Fruit fly (Drosophila melanogaster) whole organism, embryonic: Measurements from ENCODE around the gene CG42514.

ENCODE experiments used
- Atf6 ChIP-seq: fragments of 200-800 bp; sonication (Bioruptor generic); IDR thresholded peaks from 2 replicates; pipeline ENCODE4 v1.3.6; 2022; ENCODE audit warnings: missing biosample characterization, missing genetic modification characterization
- Bdp1 ChIP-seq: fragments of 200-800 bp; sonication (Bioruptor generic); optimal IDR thresholded peaks from 3 replicates; lab custom pipeline; 2016; ENCODE audit warnings: missing biosample characterization, missing genetic modification characterization
- CG10267 ChIP-seq: fragments of 200-800 bp; sonication (Bioruptor generic); optimal IDR thresholded peaks from 2 replicates; lab custom pipeline; 2018; ENCODE audit warnings: missing biosample characterization, mild to moderate bottlenecking, missing genetic modification characterization, moderate library complexity
- CG10565 ChIP-seq: fragments of 200-800 bp; sonication (Bioruptor generic); optimal IDR thresholded peaks from 3 replicates; lab custom pipeline; 2016; ENCODE audit warnings: missing biosample characterization, mild to moderate bottlenecking, missing genetic modification characterization
- CG11398 ChIP-seq: fragments of 200-800 bp; sonication (Bioruptor generic); optimal IDR thresholded peaks from 2 replicates; lab custom pipeline; 2016; ENCODE audit warnings: missing biosample characterization, missing genetic modification characterization
- CG12071 ChIP-seq: fragments of 200-800 bp; sonication (Bioruptor generic); optimal IDR thresholded peaks from 3 replicates; lab custom pipeline; 2018; ENCODE audit warnings: missing biosample characterization, mild to moderate bottlenecking, missing genetic modification characterization
- CG12219 ChIP-seq: fragments of 200-800 bp; sonication (Bioruptor generic); optimal IDR thresholded peaks from 3 replicates; lab custom pipeline; 2018; ENCODE audit warnings: missing biosample characterization, mild to moderate bottlenecking, missing genetic modification characterization
- CG14860 ChIP-seq: fragments of 200-800 bp; sonication (Bioruptor generic); IDR thresholded peaks from 3 replicates; pipeline ENCODE4 v1.3.6; 2022; ENCODE audit warnings: missing biosample characterization, missing genetic modification characterization; ENCODE audit not compliant: partially characterized antibody
- CG1602 ChIP-seq: fragments of 200-800 bp; sonication (Bioruptor generic); optimal IDR thresholded peaks from 3 replicates; lab custom pipeline; 2016; ENCODE audit warnings: missing biosample characterization, missing genetic modification characterization
- CG1792 ChIP-seq: fragments of 200-800 bp; sonication (Bioruptor generic); optimal IDR thresholded peaks from 2 replicates; lab custom pipeline; 2016; ENCODE audit warnings: missing biosample characterization, missing genetic modification characterization
- CG34224 ChIP-seq: fragments of 200-800 bp; sonication (Bioruptor generic); IDR thresholded peaks from 3 replicates; pipeline ENCODE4 v1.3.6; 2022; ENCODE audit warnings: missing biosample characterization, missing genetic modification characterization; ENCODE audit not compliant: partially characterized antibody
- CG6689 ChIP-seq: fragments of 200-800 bp; sonication (Bioruptor generic); IDR thresholded peaks from 2 replicates; pipeline ENCODE4 v1.3.6; 2022; ENCODE audit warnings: missing biosample characterization, missing genetic modification characterization
- CG9437 ChIP-seq: fragments of 200-800 bp; sonication (Bioruptor generic); optimal IDR thresholded peaks from 2 replicates; lab custom pipeline; 2018; ENCODE audit warnings: missing biosample characterization, mild to moderate bottlenecking, missing genetic modification characterization
- CG9609 ChIP-seq: fragments of 200-800 bp; sonication (Bioruptor generic); optimal IDR thresholded peaks from 3 replicates; lab custom pipeline; 2016; ENCODE audit warnings: missing biosample characterization, missing genetic modification characterization
- CHES-1-like ChIP-seq: fragments of 200-800 bp; sonication (Bioruptor generic); optimal IDR thresholded peaks from 2 replicates; lab custom pipeline; 2016; ENCODE audit warnings: missing biosample characterization, missing genetic modification characterization
- CkIIα-i1 ChIP-seq: fragments of 200-800 bp; sonication (Bioruptor generic); IDR thresholded peaks from 2 replicates; pipeline ENCODE4 v1.3.6; 2022; ENCODE audit warnings: missing biosample characterization, missing genetic modification characterization
- CrebB ChIP-seq: fragments of 200-800 bp; sonication (Bioruptor generic); optimal IDR thresholded peaks from 3 replicates; lab custom pipeline; 2018; ENCODE audit warnings: missing biosample characterization, mild to moderate bottlenecking, missing genetic modification characterization
- Dad ChIP-seq: fragments of 200-800 bp; sonication (Bioruptor generic); optimal IDR thresholded peaks from 3 replicates; lab custom pipeline; 2016; ENCODE audit warnings: missing biosample characterization, missing genetic modification characterization
- Dp ChIP-seq: fragments of 200-800 bp; sonication (Bioruptor generic); optimal IDR thresholded peaks from 2 replicates; lab custom pipeline; 2018; ENCODE audit warnings: missing biosample characterization, mild to moderate bottlenecking, missing genetic modification characterization, moderate library complexity
- Elba2 ChIP-seq: fragments of 200-800 bp; sonication (Bioruptor generic); optimal IDR thresholded peaks from 3 replicates; lab custom pipeline; 2016; ENCODE audit warnings: missing biosample characterization, missing genetic modification characterization
- Ets97D ChIP-seq: fragments of 200-800 bp; sonication (Bioruptor generic); optimal IDR thresholded peaks from 3 replicates; lab custom pipeline; 2016; ENCODE audit warnings: missing biosample characterization, missing genetic modification characterization
- H15 ChIP-seq: fragments of 200-800 bp; sonication (Bioruptor generic); IDR thresholded peaks from 3 replicates; pipeline ENCODE4 v1.3.6; 2022; ENCODE audit warnings: missing biosample characterization, missing genetic modification characterization
- HmgD ChIP-seq: fragments of 200-800 bp; sonication (Bioruptor generic); optimal IDR thresholded peaks from 3 replicates; lab custom pipeline; 2016; ENCODE audit warnings: missing biosample characterization, missing genetic modification characterization
- Hr78 ChIP-seq, 2 experiments: fragments of 200-800 bp in 1 of 2; fragments of >200 bp in 1 of 2; sonication (Bioruptor generic) in 1 of 2; optimal IDR thresholded peaks; 2 replicates each; lab custom pipeline; 2017 to 2019; ENCODE audit warnings: missing biosample characterization in 2 of 2, missing genetic modification characterization in 2 of 2, mild to moderate bottlenecking in 1 of 2, moderate library complexity in 1 of 2
- Lim3 ChIP-seq: fragments of 200-800 bp; sonication (Bioruptor generic); IDR thresholded peaks from 2 replicates; pipeline ENCODE4 v1.3.6; 2022; ENCODE audit warnings: missing biosample characterization, missing genetic modification characterization
- Myb ChIP-seq: fragments of 200-800 bp; sonication (Bioruptor generic); optimal IDR thresholded peaks from 2 replicates; lab custom pipeline; 2016; ENCODE audit warnings: missing biosample characterization, missing genetic modification characterization
- Nf-YB ChIP-seq: fragments of 200-800 bp; sonication (Bioruptor generic); optimal IDR thresholded peaks from 3 replicates; lab custom pipeline; 2019; ENCODE audit warnings: missing biosample characterization, mild to moderate bottlenecking, missing genetic modification characterization, moderate library complexity
- Poxn ChIP-seq: fragments of 200-800 bp; sonication (Bioruptor generic); IDR thresholded peaks from 2 replicates; pipeline ENCODE4 v1.3.6; 2022; ENCODE audit warnings: missing biosample characterization, missing genetic modification characterization
- Rx ChIP-seq: fragments of 200-800 bp; sonication (Bioruptor generic); IDR thresholded peaks from 2 replicates; pipeline ENCODE4 v1.3.6; 2022; ENCODE audit warnings: missing biosample characterization, missing genetic modification characterization
- Sry-δ ChIP-seq: fragments of 200-800 bp; sonication (Bioruptor generic); optimal IDR thresholded peaks from 2 replicates; lab custom pipeline; 2016; ENCODE audit warnings: missing biosample characterization, missing genetic modification characterization
- amos ChIP-seq: fragments of 200-800 bp; sonication (Bioruptor generic); IDR thresholded peaks from 2 replicates; pipeline ENCODE4 v1.3.6; 2022; ENCODE audit warnings: missing biosample characterization, missing genetic modification characterization; ENCODE audit not compliant: partially characterized antibody
- cato ChIP-seq: fragments of 200-800 bp; sonication (Bioruptor generic); optimal IDR thresholded peaks from 2 replicates; lab custom pipeline; 2016; ENCODE audit warnings: missing biosample characterization, missing genetic modification characterization, borderline replicate concordance
- chm ChIP-seq: fragments of 200-800 bp; sonication (Bioruptor generic); IDR thresholded peaks from 2 replicates; pipeline ENCODE4 v1.3.6; 2022; ENCODE audit warnings: missing biosample characterization, missing genetic modification characterization
- dmrt11E ChIP-seq: fragments of 200-800 bp; sonication (Bioruptor generic); optimal IDR thresholded peaks from 3 replicates; lab custom pipeline; 2018; ENCODE audit warnings: missing biosample characterization, mild to moderate bottlenecking, missing genetic modification characterization, moderate library complexity
- emc ChIP-seq: fragments of 200-800 bp; sonication (Bioruptor generic); optimal IDR thresholded peaks from 2 replicates; lab custom pipeline; 2016; ENCODE audit warnings: missing biosample characterization, missing genetic modification characterization
- ems ChIP-seq: fragments of 200-800 bp; sonication (Bioruptor generic); optimal IDR thresholded peaks from 3 replicates; lab custom pipeline; 2016; ENCODE audit warnings: missing biosample characterization, missing genetic modification characterization
- ewg ChIP-seq: fragments of 200-800 bp; sonication (Bioruptor generic); optimal IDR thresholded peaks from 3 replicates; lab custom pipeline; 2017; ENCODE audit warnings: mild to moderate bottlenecking, missing biosample characterization, missing genetic modification reagents, missing genetic modification characterization
- fu2 ChIP-seq: fragments of 200-800 bp; sonication (Bioruptor generic); optimal IDR thresholded peaks from 2 replicates; lab custom pipeline; 2016; ENCODE audit warnings: missing biosample characterization, missing genetic modification characterization
- lov ChIP-seq, 2 experiments: fragments of 200-800 bp in 1 of 2; fragments of >200 bp in 1 of 2; sonication (Bioruptor generic) in 1 of 2; IDR thresholded peaks in 1 of 2; optimal IDR thresholded peaks in 1 of 2; 2 replicates in 1 of 2; 3 replicates in 1 of 2; pipeline versions ENCODE4 v1.3.6 to Lab custom; 2017 to 2022; ENCODE audit warnings: missing biosample characterization in 1 of 2, missing genetic modification characterization in 1 of 2
- pb ChIP-seq: fragments of 200-800 bp; sonication (Bioruptor generic); optimal IDR thresholded peaks from 3 replicates; lab custom pipeline; 2016; ENCODE audit warnings: missing biosample characterization, missing genetic modification characterization
- peb ChIP-seq: fragments of 200-800 bp; sonication (Bioruptor generic); IDR thresholded peaks from 2 replicates; pipeline ENCODE4 v1.3.6; 2022; ENCODE audit warnings: missing biosample characterization, missing genetic modification characterization
- sqz ChIP-seq: fragments of 200-800 bp; sonication (Bioruptor generic); optimal IDR thresholded peaks from 3 replicates; lab custom pipeline; 2018; ENCODE audit warnings: missing biosample characterization, mild to moderate bottlenecking, missing genetic modification characterization
- sug ChIP-seq: fragments of 200-800 bp; optimal IDR thresholded peaks from 2 replicates; lab custom pipeline; 2019; ENCODE audit warnings: missing biosample characterization, mild to moderate bottlenecking, missing genetic modification characterization, moderate library complexity
- tgo ChIP-seq: fragments of 200-800 bp; sonication (Bioruptor generic); IDR thresholded peaks from 3 replicates; pipeline ENCODE4 v1.3.6; 2022; ENCODE audit warnings: missing biosample characterization, missing genetic modification characterization
- tll ChIP-seq, 2 experiments: fragments of 200-800 bp in 1 of 2; fragments of >200 bp in 1 of 2; sonication (Bioruptor generic) in 1 of 2; optimal IDR thresholded peaks; 2 replicates each; lab custom pipeline; 2017 to 2019; ENCODE audit warnings: missing biosample characterization in 2 of 2, missing genetic modification characterization in 2 of 2, mild to moderate bottlenecking in 1 of 2, moderate library complexity in 1 of 2
- trh ChIP-seq: fragments of 200-800 bp; sonication (Bioruptor generic); optimal IDR thresholded peaks from 2 replicates; lab custom pipeline; 2016; ENCODE audit warnings: missing biosample characterization, missing genetic modification characterization
- unc-4 ChIP-seq: fragments of 200-800 bp; sonication (Bioruptor generic); IDR thresholded peaks from 2 replicates; pipeline ENCODE4 v1.3.6; 2022; ENCODE audit warnings: missing biosample characterization, missing genetic modification characterization; ENCODE audit not compliant: partially characterized antibody
- zen2 ChIP-seq: fragments of 200-800 bp; sonication (Bioruptor generic); IDR thresholded peaks from 3 replicates; pipeline ENCODE4 v1.3.6; 2022; ENCODE audit warnings: missing biosample characterization, missing genetic modification characterization; ENCODE audit not compliant: partially characterized antibody

The CG42514 gene

dm6 chr3L:16480408-16481193 lies 15.4 kb downstream of the CG42514 start (continued):
- TF ChIP-seq Dad (GFP tag; lab: Kevin White, UChicago) = peak; percentile 90
- TF ChIP-seq Hr78 (GFP tag; optimal IDR thresholded peaks at IDR 0.05; lab: Kevin White, UChicago) = peak in 1 of 2 experiments; percentile 88
- TF ChIP-seq Elba2 (GFP tag; lab: Kevin White, UChicago) = peak; percentile 75
- peak; percentile 86 for TF ChIP-seq Nf-YB (GFP tag; lab: Kevin White, UChicago)
- peak; percentile 95 for TF ChIP-seq ewg (GFP tag; lab: Kevin White, UChicago)
- peak; percentile 99 for TF ChIP-seq dmrt11E (tag; lab: Kevin White, UChicago)
- TF ChIP-seq unc-4 (GFP tag; lab: Robert Waterston, UW) = no peak
- TF ChIP-seq emc = peak; percentile 91
- TF ChIP-seq Rx (GFP tag; lab: Robert Waterston, UW) = peak; percentile 96
- peak; percentile 80 for TF ChIP-seq Myb (GFP tag; lab: Kevin White, UChicago)
- peak; percentile 97 for TF ChIP-seq H15
- peak; percentile 88 for TF ChIP-seq Bdp1 (GFP tag; lab: Kevin White, UChicago)
- TF ChIP-seq Lim3 (GFP tag; lab: Robert Waterston, UW) = peak; percentile 93
- TF ChIP-seq CG11398 = peak; percentile 94
- peak; percentile 89 for TF ChIP-seq fu2 (GFP tag; lab: Kevin White, UChicago)
- peak; percentile 84 for TF ChIP-seq Ets97D (GFP tag; lab: Kevin White, UChicago)
- peak; percentile 95 for TF ChIP-seq CG6689
- TF ChIP-seq CG34224 (GFP tag; lab: Robert Waterston, UW) = no peak
- peak; percentile 96 for TF ChIP-seq CG9609
- TF ChIP-seq CrebB (tag; lab: Kevin White, UChicago) = peak; percentile 94
- no peak for TF ChIP-seq zen2 (GFP tag; lab: Robert Waterston, UW)
- TF ChIP-seq peb (GFP tag; lab: Robert Waterston, UW) = peak; percentile 94
- TF ChIP-seq CG12219 (GFP tag; lab: Kevin White, UChicago) = peak; percentile 97
- peak; percentile 90 for TF ChIP-seq CkIIα-i1 (GFP tag; lab: Robert Waterston, UW)
- peak; percentile 94 for TF ChIP-seq CG1792 (GFP tag; lab: Kevin White, UChicago)
- peak; percentile 90 for TF ChIP-seq CG9437
- TF ChIP-seq cato (GFP tag; lab: Kevin White, UChicago) = peak; percentile 97
- TF ChIP-seq ems = peak; percentile 95
- peak; percentile 98 for TF ChIP-seq chm (GFP tag; lab: Robert Waterston, UW)
- peak; percentile 88 for TF ChIP-seq CG10565
- peak; percentile 94 for TF ChIP-seq trh (GFP tag; lab: Kevin White, UChicago)
- TF ChIP-seq lov (optimal IDR thresholded peaks at IDR 0.05; lab: Kevin White, UChicago) = no peak
- TF ChIP-seq lov (GFP tag; IDR thresholded peaks at IDR 0.05; lab: Robert Waterston, UW) = peak; percentile 97
- no peak for TF ChIP-seq amos (GFP tag; lab: Robert Waterston, UW)
- peak; percentile 97 for TF ChIP-seq CG1602 (GFP tag; lab: Kevin White, UChicago)
- TF ChIP-seq sug (tag; lab: Kevin White, UChicago) = peak; percentile 88
- peak; percentile 84 for TF ChIP-seq HmgD (GFP tag; lab: Kevin White, UChicago)
- peak; percentile 91 for TF ChIP-seq Atf6 (GFP tag; lab: Robert Waterston, UW)
- peak in 1 of 2 experiments; percentile 58 for TF ChIP-seq tll (GFP tag; optimal IDR thresholded peaks at IDR 0.05; lab: Kevin White, UChicago)
- peak; percentile 94 for TF ChIP-seq CHES-1-like
- TF ChIP-seq Dp (GFP tag; lab: Kevin White, UChicago) = peak; percentile 9
- TF ChIP-seq Sry-δ (GFP tag; lab: Kevin White, UChicago) = peak; percentile 70
- TF ChIP-seq CG12071 (GFP tag; lab: Kevin White, UChicago) = peak; percentile 95
- TF ChIP-seq Poxn (GFP tag; lab: Robert Waterston, UW) = peak; percentile 57; the same call in 1 of the 2 replicates
- TF ChIP-seq pb (GFP tag; lab: Kevin White, UChicago) = peak; percentile 96
- TF ChIP-seq CG10267 (tag; lab: Kevin White, UChicago) = peak; percentile 94
- peak; percentile 97 for TF ChIP-seq tgo (GFP tag; lab: Robert Waterston, UW)
- peak; percentile 95 for TF ChIP-seq sqz (GFP tag; lab: Kevin White, UChicago)
- no peak for TF ChIP-seq CG14860 (GFP tag; lab: Robert Waterston, UW)
